Fruit fly (Drosophila melanogaster): ENCODE data around the gene Ssdp.

Gene Ssdp

DNA sequence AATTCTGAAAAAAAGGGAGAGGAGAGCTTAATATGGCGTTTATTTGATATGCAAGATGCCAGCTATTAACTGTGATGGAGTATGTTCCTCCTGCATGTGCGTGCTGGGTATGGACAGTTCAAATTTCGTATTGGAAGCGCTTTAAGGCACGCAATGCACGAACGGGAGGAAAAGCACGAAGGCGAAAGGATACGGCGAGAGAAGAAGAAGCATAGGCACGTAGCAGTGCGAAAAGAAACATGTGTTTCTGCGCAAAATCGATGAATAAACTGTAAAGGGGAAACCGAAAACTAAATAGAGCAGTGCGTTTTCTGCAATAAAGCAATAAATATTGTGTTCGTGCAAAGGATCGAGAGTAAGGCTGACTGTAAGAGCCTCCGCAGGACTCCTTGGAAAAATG lies 16.5 kb upstream of the Ssdp start, which contains the start of gene CG14314:
Gene CG14314, plus strand, starts transcription at position 243 of the 400 bp plus-strand sequence.
- TF ChIP-seq CG11617 (GFP tag; optimal IDR thresholded peaks at IDR 0.05) (no peak), cic (GFP tag; optimal IDR thresholded peaks at IDR 0.05) (no peak), Crg-1 (GFP tag; optimal IDR thresholded peaks at IDR 0.05) (no peak)

- TF ChIP-seq CG1620 (GFP tag; optimal IDR thresholded peaks at IDR 0.05) (no peak), Clk (GFP tag; optimal IDR thresholded peaks at IDR 0.05) (no peak), CG11617 (GFP tag; optimal IDR thresholded peaks at IDR 0.05) (peak; percentile 22), CG7045 (GFP tag; optimal IDR thresholded peaks at IDR 0.05) (no peak), CG14711 (tag; optimal IDR thresholded peaks at IDR 0.05) (peak; percentile 22), bab1 (GFP tag; optimal IDR thresholded peaks at IDR 0.05) (peak; percentile 52), ovo (GFP tag; optimal IDR thresholded peaks at IDR 0.05) (no peak), CG7101 (tag; optimal IDR thresholded peaks at IDR 0.05) (peak; percentile 10), kay (GFP tag; ENCODE audit: borderline replicate concordance) (no peak), pad (GFP tag; optimal IDR thresholded peaks at IDR 0.05) (no peak), Crg-1 (GFP tag; optimal IDR thresholded peaks at IDR 0.05) (no peak), Hr96 (GFP tag; optimal IDR thresholded peaks at IDR 0.05) (peak; percentile 55), tj (GFP tag; optimal IDR thresholded peaks at IDR 0.05) (no peak), cnc (optimal IDR thresholded peaks at IDR 0.05) (no peak), toe (GFP tag; optimal IDR thresholded peaks at IDR 0.05) (peak; percentile 69), Mnt (GFP tag; optimal IDR thresholded peaks at IDR 0.05) (peak; percentile 29), cic (GFP tag; optimal IDR thresholded peaks at IDR 0.05) (no peak), CG5204 (GFP tag; optimal IDR thresholded peaks at IDR 0.05) (peak; percentile 31), CG33017 (tag; optimal IDR thresholded peaks at IDR 0.05) (peak; percentile 32), CG12768 (GFP tag; optimal IDR thresholded peaks at IDR 0.05) (peak; percentile 35)
These were observed 15.9 kb upstream of the Ssdp start for dm6 chr3R:18215300-18215699.

dm6 chr3R:18208479-18208878 lies 9.1 kb upstream of the Ssdp start, which contains the start of gene CG44158:
Gene CG44158, plus strand, starts transcription at chr3R:18208779.
- TF ChIP-seq CG1620 (GFP tag; optimal IDR thresholded peaks at IDR 0.05) (no peak), pad (GFP tag; optimal IDR thresholded peaks at IDR 0.05) (no peak), CG12768 (GFP tag; optimal IDR thresholded peaks at IDR 0.05) (no peak), CG33017 (tag; optimal IDR thresholded peaks at IDR 0.05) (no peak), Crg-1 (GFP tag; optimal IDR thresholded peaks at IDR 0.05) (no peak), CG7045 (GFP tag; optimal IDR thresholded peaks at IDR 0.05) (no peak), cic (GFP tag; optimal IDR thresholded peaks at IDR 0.05) (no peak), CG11617 (GFP tag; optimal IDR thresholded peaks at IDR 0.05) (no peak), kay (GFP tag; ENCODE audit: borderline replicate concordance) (no peak), Mnt (GFP tag; optimal IDR thresholded peaks at IDR 0.05) (no peak), tj (GFP tag; optimal IDR thresholded peaks at IDR 0.05) (no peak), ovo (GFP tag; optimal IDR thresholded peaks at IDR 0.05) (no peak), CG14711 (tag; optimal IDR thresholded peaks at IDR 0.05) (no peak), CG5204 (GFP tag; optimal IDR thresholded peaks at IDR 0.05) (no peak), cnc (optimal IDR thresholded peaks at IDR 0.05) (no peak), Clk (GFP tag; optimal IDR thresholded peaks at IDR 0.05) (no peak)

- TF ChIP-seq CG5204 (GFP tag; optimal IDR thresholded peaks at IDR 0.05) (no peak), CG14711 (tag; optimal IDR thresholded peaks at IDR 0.05) (no peak), Crg-1 (GFP tag; optimal IDR thresholded peaks at IDR 0.05) (no peak), pad (GFP tag; optimal IDR thresholded peaks at IDR 0.05) (no peak), toe (GFP tag; optimal IDR thresholded peaks at IDR 0.05) (no peak), kay (GFP tag; ENCODE audit: borderline replicate concordance) (no peak), CG12768 (GFP tag; optimal IDR thresholded peaks at IDR 0.05) (no peak), cic (GFP tag; optimal IDR thresholded peaks at IDR 0.05) (no peak), CG7045 (GFP tag; optimal IDR thresholded peaks at IDR 0.05) (no peak), CG11617 (GFP tag; optimal IDR thresholded peaks at IDR 0.05) (no peak), Mnt (GFP tag; optimal IDR thresholded peaks at IDR 0.05) (no peak), cnc (optimal IDR thresholded peaks at IDR 0.05) (no peak), CG7101 (tag; optimal IDR thresholded peaks at IDR 0.05) (no peak), CG1620 (GFP tag; optimal IDR thresholded peaks at IDR 0.05) (no peak), bab1 (GFP tag; optimal IDR thresholded peaks at IDR 0.05) (no peak), Hr96 (GFP tag; optimal IDR thresholded peaks at IDR 0.05) (no peak), ovo (GFP tag; optimal IDR thresholded peaks at IDR 0.05) (no peak), CG33017 (tag; optimal IDR thresholded peaks at IDR 0.05) (no peak), tj (GFP tag; optimal IDR thresholded peaks at IDR 0.05) (no peak)
These were observed 472 bp upstream of the Ssdp start for dm6 chr3R:18199885-18200249.

DNA sequence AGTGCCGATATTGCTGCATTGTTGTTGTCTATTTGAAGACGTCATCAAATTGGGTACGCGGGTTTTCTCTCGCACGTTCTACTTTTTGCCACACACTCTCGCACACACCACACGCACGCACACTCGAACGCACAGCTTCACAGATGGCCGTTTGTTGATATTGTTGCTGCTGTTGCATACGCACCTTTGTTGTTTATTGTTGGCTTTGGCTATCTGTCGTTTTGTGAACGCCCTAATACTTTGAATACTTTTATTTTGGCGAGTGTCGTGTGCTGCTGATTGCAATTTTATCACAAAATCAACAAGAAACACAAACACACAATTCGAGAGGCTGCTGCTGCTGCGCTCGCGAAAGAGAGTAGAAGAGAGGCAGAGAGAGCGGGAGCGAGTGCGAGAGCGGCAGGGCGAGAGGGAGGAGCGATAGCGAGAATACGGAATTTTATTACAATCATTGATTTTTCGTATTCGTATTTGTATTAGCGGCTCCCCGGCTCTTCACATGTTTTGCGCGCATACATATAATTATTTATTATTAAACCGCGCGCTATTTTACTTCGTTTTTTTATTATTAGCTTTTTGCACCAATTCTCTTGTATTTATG lies 777 bp downstream of the Ssdp start:
- TF ChIP-seq CG14711 (tag; optimal IDR thresholded peaks at IDR 0.05) (peak; percentile 15), CG12768 (GFP tag; optimal IDR thresholded peaks at IDR 0.05) (peak; percentile 73), Hr96 (GFP tag; optimal IDR thresholded peaks at IDR 0.05) (peak; percentile 4), CG11617 (GFP tag; optimal IDR thresholded peaks at IDR 0.05) (peak; percentile 60), cnc (optimal IDR thresholded peaks at IDR 0.05) (no peak), toe (GFP tag; optimal IDR thresholded peaks at IDR 0.05) (no peak), kay (GFP tag; ENCODE audit: borderline replicate concordance) (no peak), CG7045 (GFP tag; optimal IDR thresholded peaks at IDR 0.05) (peak; percentile 55), cic (GFP tag; optimal IDR thresholded peaks at IDR 0.05) (peak; percentile 80), Mnt (GFP tag; optimal IDR thresholded peaks at IDR 0.05) (peak; percentile 65), CG1620 (GFP tag; optimal IDR thresholded peaks at IDR 0.05) (peak; percentile 59), CG7101 (tag; optimal IDR thresholded peaks at IDR 0.05) (peak; percentile 64), CG33017 (tag; optimal IDR thresholded peaks at IDR 0.05) (peak; percentile 14), bab1 (GFP tag; optimal IDR thresholded peaks at IDR 0.05) (no peak), Clk (GFP tag; optimal IDR thresholded peaks at IDR 0.05) (peak; percentile 25), pad (GFP tag; optimal IDR thresholded peaks at IDR 0.05) (peak; percentile 36), ovo (GFP tag; optimal IDR thresholded peaks at IDR 0.05) (peak; percentile 46), Crg-1 (GFP tag; optimal IDR thresholded peaks at IDR 0.05) (peak; percentile 34), CG5204 (GFP tag; optimal IDR thresholded peaks at IDR 0.05) (no peak), tj (GFP tag; optimal IDR thresholded peaks at IDR 0.05) (peak; percentile 56)

DNA sequence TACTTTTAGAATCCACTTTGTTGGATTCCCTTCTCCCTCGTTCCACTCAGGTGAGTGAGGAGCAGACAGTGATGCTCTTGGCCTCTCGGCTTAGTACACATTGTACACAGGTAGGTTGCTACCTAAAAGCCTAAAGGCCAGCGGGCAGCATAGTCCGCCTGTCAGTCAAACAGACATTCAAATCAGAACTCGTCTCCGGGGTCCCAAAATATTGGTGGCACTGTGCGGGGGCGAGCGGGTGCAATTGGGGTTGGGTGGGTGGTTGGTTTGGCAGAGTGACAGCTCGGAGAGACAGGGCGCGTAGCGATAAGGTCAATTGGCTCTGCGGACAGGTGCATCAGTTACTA lies 1.6 kb downstream of the Ssdp start:
- TF ChIP-seq Mnt (GFP tag; optimal IDR thresholded peaks at IDR 0.05) = no peak
- TF ChIP-seq cic (GFP tag; optimal IDR thresholded peaks at IDR 0.05) = no peak
- no peak for TF ChIP-seq CG7101 (tag; optimal IDR thresholded peaks at IDR 0.05)
- TF ChIP-seq cnc (optimal IDR thresholded peaks at IDR 0.05) = no peak
- TF ChIP-seq ovo (GFP tag; optimal IDR thresholded peaks at IDR 0.05) = no peak
- no peak for TF ChIP-seq tj (GFP tag; optimal IDR thresholded peaks at IDR 0.05)
- TF ChIP-seq CG5204 (GFP tag; optimal IDR thresholded peaks at IDR 0.05) = no peak
- TF ChIP-seq bab1 (GFP tag; optimal IDR thresholded peaks at IDR 0.05) = no peak
- no peak for TF ChIP-seq CG7045 (GFP tag; optimal IDR thresholded peaks at IDR 0.05)
- TF ChIP-seq Clk (GFP tag; optimal IDR thresholded peaks at IDR 0.05) = no peak
